Fruit fly (Drosophila melanogaster): Measurements from ENCODE around the gene CG9727.

CG9727 gene

dm6 chr3R:6410412-6411225, 45.9 kb downstream of the CG9727 start (continued):
- TF ChIP-seq crol (GFP tag; IDR thresholded peaks at IDR 0.05) (peak; percentile 99), Xbp1 (GFP tag; optimal IDR thresholded peaks at IDR 0.05) (peak; percentile 89), sd (tag; optimal IDR thresholded peaks at IDR 0.05) (peak; percentile 58), CG10565 (GFP tag; optimal IDR thresholded peaks at IDR 0.05) (peak; percentile 10), CG17328 (GFP tag; IDR thresholded peaks at IDR 0.05) (peak; percentile 31), kni (GFP tag; optimal IDR thresholded peaks at IDR 0.05) (peak; percentile 80), al (GFP tag; IDR thresholded peaks at IDR 0.05) (no peak; the same call in 1 of the 2 replicates), Dref (GFP tag; IDR thresholded peaks at IDR 0.05) (no peak), bcd (GFP tag; optimal IDR thresholded peaks at IDR 0.05) (peak; percentile 88), CG8281 (tag; optimal IDR thresholded peaks at IDR 0.05) (peak; percentile 58), CG3995 (GFP tag; optimal IDR thresholded peaks at IDR 0.05) (peak; percentile 67), Drgx (GFP tag; IDR thresholded peaks at IDR 0.05) (peak; percentile 30), Antp (GFP tag; optimal IDR thresholded peaks at IDR 0.05) (peak; percentile 84), CG4328 (GFP tag; optimal IDR thresholded peaks at IDR 0.05) (peak; percentile 72), ase (GFP tag; IDR thresholded peaks at IDR 0.05) (peak; percentile 21; the same call in 1 of the 3 replicates), ken (GFP tag; IDR thresholded peaks at IDR 0.05) (peak; percentile 63; the same call in 2 of the 3 replicates), CG31365 (tag; optimal IDR thresholded peaks at IDR 0.05) (peak; percentile 51), p53 (GFP tag; optimal IDR thresholded peaks at IDR 0.05) (peak; percentile 61), B-H1 (GFP tag; IDR thresholded peaks at IDR 0.05) (peak; percentile 46), CG1233 (GFP tag; optimal IDR thresholded peaks at IDR 0.05) (peak; percentile 88), sob (GFP tag; IDR thresholded peaks at IDR 0.05) (peak; percentile 69; the same call in 1 of the 2 replicates), CG13287 (GFP tag; IDR thresholded peaks at IDR 0.05; ENCODE audit: partially characterized antibody) (peak; percentile 16; the same call in 1 of the 2 replicates), CG13123 (GFP tag; optimal IDR thresholded peaks at IDR 0.05) (no peak), CG10321 (GFP tag; IDR thresholded peaks at IDR 0.05) (peak; percentile 55), CG8478 (optimal IDR thresholded peaks at IDR 0.05) (no peak), Mes4 (GFP tag; optimal IDR thresholded peaks at IDR 0.05) (peak; percentile 72), jumu (GFP tag; optimal IDR thresholded peaks at IDR 0.05) (peak; percentile 68), HHEX (GFP tag; optimal IDR thresholded peaks at IDR 0.05) (peak; percentile 89), dati (GFP tag; IDR thresholded peaks at IDR 0.05) (no peak), Rfx (GFP tag; IDR thresholded peaks at IDR 0.05) (peak; percentile 63), CG14710 (tag; optimal IDR thresholded peaks at IDR 0.05) (peak; percentile 88), dmrt99B (tag; optimal IDR thresholded peaks at IDR 0.05) (peak; percentile 95), NfI (GFP tag; optimal IDR thresholded peaks at IDR 0.05) (peak; percentile 87), trem (tag; optimal IDR thresholded peaks at IDR 0.05) (peak; percentile 72), Oli (tag; optimal IDR thresholded peaks at IDR 0.05) (peak; percentile 95), Hand (GFP tag; optimal IDR thresholded peaks at IDR 0.05) (peak; percentile 88), Six4 (GFP tag; optimal IDR thresholded peaks at IDR 0.05) (peak; percentile 81), Aef1 (GFP tag; IDR thresholded peaks at IDR 0.05) (peak; percentile 10), dimm (GFP tag; IDR thresholded peaks at IDR 0.05) (no peak), lola (GFP tag; optimal IDR thresholded peaks at IDR 0.05) (peak in 1 of 3 experiments; percentile 90), fd102C (GFP tag; optimal IDR thresholded peaks at IDR 0.05) (peak; percentile 6), CG1602 (GFP tag; optimal IDR thresholded peaks at IDR 0.05) (peak; percentile 82), CG9609 (GFP tag; optimal IDR thresholded peaks at IDR 0.05) (peak; percentile 85), ind (GFP tag; optimal IDR thresholded peaks at IDR 0.05) (peak; percentile 86), pita (GFP tag; optimal IDR thresholded peaks at IDR 0.05) (no peak), Mrtf (GFP tag; IDR thresholded peaks at IDR 0.05) (peak; percentile 66; the same call in 1 of the 3 replicates), phol (tag; optimal IDR thresholded peaks at IDR 0.05) (peak; percentile 92), dysf (GFP tag; IDR thresholded peaks at IDR 0.05) (peak; percentile 83), Vsx1 (GFP tag; optimal IDR thresholded peaks at IDR 0.05) (peak; percentile 78)

All from whole organism, embryonic.